Worm (Caenorhabditis elegans) whole organism, L1 larva: ENCODE measurements around the gene sas-5.

ENCODE experiments used
- C04F5.9 ChIP-seq: sonication (generic microtip); optimal IDR thresholded peaks from 2 replicates; lab custom pipeline; 2016; ENCODE audit warnings: missing genetic modification characterization, missing compliant biosample characterization
- C16A3.4 ChIP-seq: fragments of 150-350 bp; optimal IDR thresholded peaks from 2 replicates; lab custom pipeline; 2014; ENCODE audit warnings: missing biosample characterization, missing genetic modification characterization
- C34B4.2 ChIP-seq: sonication (generic microtip); optimal IDR thresholded peaks from 2 replicates; lab custom pipeline; 2017; ENCODE audit warnings: mild to moderate bottlenecking, missing genetic modification characterization, missing compliant biosample characterization
- F16B12.6 ChIP-seq: fragments of 150-350 bp; optimal IDR thresholded peaks from 2 replicates; lab custom pipeline; 2014; ENCODE audit warnings: missing biosample characterization, missing genetic modification characterization
- aly-2 ChIP-seq: fragments of 150-350 bp; optimal IDR thresholded peaks from 2 replicates; lab custom pipeline; 2014; ENCODE audit warnings: missing biosample characterization, missing genetic modification characterization
- ama-1 ChIP-seq: fragments of 150-350 bp; optimal IDR thresholded peaks from 2 replicates; lab custom pipeline; 2014
- blmp-1 ChIP-seq: fragments of 150-350 bp; optimal IDR thresholded peaks from 2 replicates; lab custom pipeline; 2014; ENCODE audit warnings: missing biosample characterization, missing genetic modification characterization
- ceh-90 ChIP-seq: sonication (generic microtip); optimal IDR thresholded peaks from 2 replicates; lab custom pipeline; 2016; ENCODE audit warnings: missing genetic modification characterization, missing compliant biosample characterization
- dsc-1 ChIP-seq: sonication (generic microtip); optimal IDR thresholded peaks from 2 replicates; lab custom pipeline; 2016; ENCODE audit warnings: mild to moderate bottlenecking, missing genetic modification characterization, missing compliant biosample characterization
- efl-1 ChIP-seq, 4 experiments: fragments of 150-350 bp; optimal IDR thresholded peaks in 3 of 4; peaks in 1 of 4; 1 replicate in 1 of 4; 2 replicates in 3 of 4; lab custom pipeline; 2014; ENCODE audit warnings: missing biosample characterization in 2 of 4, missing genetic modification characterization in 2 of 4, missing genetic modification reagents in 2 of 4
- efl-3 ChIP-seq: fragments of 200-800 bp; sonication (Bioruptor generic); optimal IDR thresholded peaks from 2 replicates; lab custom pipeline; 2018; ENCODE audit warnings: mild to moderate bottlenecking, missing genetic modification characterization, missing compliant biosample characterization
- egl-13 ChIP-seq: sonication (generic microtip); optimal IDR thresholded peaks from 2 replicates; lab custom pipeline; 2016; ENCODE audit warnings: missing genotype, missing genetic modification reagents, missing genetic modification characterization, missing compliant biosample characterization
- egl-27 ChIP-seq, 2 experiments: fragments of 150-350 bp in 1 of 2; sonication (generic microtip); optimal IDR thresholded peaks; 3 replicates each; lab custom pipeline; 2017 to 2018; ENCODE audit warnings: missing biosample characterization in 2 of 2, missing genetic modification characterization in 2 of 2, missing genetic modification reagents in 2 of 2
- elt-3 ChIP-seq, 6 experiments: fragments of 150-350 bp in 1 of 6; sonication (generic microtip); optimal IDR thresholded peaks; 2 replicates each; lab custom pipeline; 2017 to 2018; ENCODE audit warnings: missing biosample characterization in 6 of 6, missing genetic modification characterization in 6 of 6, inconsistent platforms in 1 of 6
- ets-5 ChIP-seq: fragments of 200-800 bp; sonication (Bioruptor generic); IDR thresholded peaks from 2 replicates; pipeline ENCODE4 v1.3.6; 2022; ENCODE audit warnings: missing genetic modification characterization, missing compliant biosample characterization
- fkh-10 ChIP-seq: sonication (generic microtip); optimal IDR thresholded peaks from 2 replicates; lab custom pipeline; 2017; ENCODE audit warnings: missing biosample characterization, missing genetic modification reagents, missing genetic modification characterization
- fkh-4 ChIP-seq: sonication (generic microtip); optimal IDR thresholded peaks from 2 replicates; lab custom pipeline; 2016; ENCODE audit warnings: missing compliant biosample characterization, missing genetic modification characterization, borderline replicate concordance
- fkh-8 ChIP-seq: sonication (generic microtip); optimal IDR thresholded peaks from 2 replicates; lab custom pipeline; 2016; ENCODE audit warnings: mild to moderate bottlenecking, missing genetic modification characterization, missing compliant biosample characterization
- fos-1 ChIP-seq: fragments of 150-350 bp; optimal IDR thresholded peaks from 2 replicates; lab custom pipeline; 2014; ENCODE audit warnings: missing biosample characterization, missing genetic modification characterization
- grh-1 ChIP-seq: fragments of 200-800 bp; sonication (Bioruptor generic); IDR thresholded peaks from 2 replicates; pipeline ENCODE4 v1.3.6; 2022; ENCODE audit warnings: missing genetic modification reagents, missing genetic modification characterization, missing compliant biosample characterization
- hlh-17 ChIP-seq: fragments of 200-800 bp; sonication (Bioruptor generic); optimal IDR thresholded peaks from 2 replicates; lab custom pipeline; 2018; ENCODE audit warnings: missing genetic modification characterization, mild to moderate bottlenecking, missing compliant biosample characterization, moderate library complexity, borderline replicate concordance
- hlh-4 ChIP-seq: sonication (generic microtip); optimal IDR thresholded peaks from 2 replicates; lab custom pipeline; 2016; ENCODE audit warnings: mild to moderate bottlenecking, missing genetic modification characterization, missing compliant biosample characterization
- irx-1 ChIP-seq: sonication (generic microtip); optimal IDR thresholded peaks from 2 replicates; lab custom pipeline; 2016; ENCODE audit warnings: missing genetic modification characterization, missing compliant biosample characterization
- lin-14 ChIP-seq: fragments of 200-800 bp; sonication (Bioruptor generic); optimal IDR thresholded peaks from 2 replicates; lab custom pipeline; 2018; ENCODE audit warnings: mild to moderate bottlenecking, missing genetic modification characterization, moderate library complexity, missing compliant biosample characterization
- lin-35 ChIP-seq, 2 experiments: fragments of 150-350 bp; optimal IDR thresholded peaks; 2 replicates each; lab custom pipeline; 2014; ENCODE audit warnings: missing biosample characterization in 2 of 2, missing genetic modification characterization in 2 of 2, missing genetic modification reagents in 2 of 2
- lir-3 ChIP-seq: sonication (generic microtip); optimal IDR thresholded peaks from 2 replicates; lab custom pipeline; 2016; ENCODE audit warnings: mild to moderate bottlenecking, missing genetic modification characterization, moderate library complexity, missing compliant biosample characterization; ENCODE audit not compliant: poor library complexity
- mab-9 ChIP-seq: fragments of 200-800 bp; sonication (Bioruptor generic); IDR thresholded peaks from 2 replicates; pipeline ENCODE4 v1.3.6; 2022; ENCODE audit warnings: missing genetic modification reagents, missing genetic modification characterization, missing compliant biosample characterization
- mdl-1 ChIP-seq, 2 experiments: fragments of 150-350 bp; optimal IDR thresholded peaks; 2 replicates each; lab custom pipeline; 2014 to 2017; ENCODE audit warnings: missing biosample characterization in 2 of 2, missing genetic modification characterization in 2 of 2, inconsistent platforms in 1 of 2
- mef-2 ChIP-seq: fragments of 150-350 bp; optimal IDR thresholded peaks from 2 replicates; lab custom pipeline; 2014; ENCODE audit warnings: missing biosample characterization, missing genetic modification characterization
- mep-1 ChIP-seq: fragments of 150-350 bp; optimal IDR thresholded peaks from 2 replicates; lab custom pipeline; 2014; ENCODE audit warnings: missing biosample characterization, missing genetic modification characterization
- nhr-12 ChIP-seq: sonication (generic microtip); optimal IDR thresholded peaks from 2 replicates; lab custom pipeline; 2017; ENCODE audit warnings: missing biosample characterization, missing genetic modification characterization
- nhr-237 ChIP-seq: fragments of 150-350 bp; optimal IDR thresholded peaks from 2 replicates; lab custom pipeline; 2014; ENCODE audit warnings: missing biosample characterization, missing genetic modification characterization
- nhr-71 ChIP-seq: sonication (generic microtip); optimal IDR thresholded peaks from 2 replicates; lab custom pipeline; 2016; ENCODE audit warnings: mild to moderate bottlenecking, missing genetic modification characterization, moderate library complexity, missing compliant biosample characterization
- nhr-77 ChIP-seq: fragments of 150-350 bp; optimal IDR thresholded peaks from 2 replicates; lab custom pipeline; 2014; ENCODE audit warnings: missing biosample characterization, missing genetic modification characterization
- nhr-84 ChIP-seq: sonication (generic microtip); optimal IDR thresholded peaks from 2 replicates; lab custom pipeline; 2017; ENCODE audit warnings: missing biosample characterization, missing genetic modification characterization
- nhr-90 ChIP-seq: sonication (generic microtip); optimal IDR thresholded peaks from 2 replicates; lab custom pipeline; 2016; ENCODE audit warnings: mild to moderate bottlenecking, missing genetic modification characterization, missing compliant biosample characterization; ENCODE audit not compliant: poor library complexity
- pag-3 ChIP-seq: sonication (generic microtip); optimal IDR thresholded peaks from 2 replicates; lab custom pipeline; 2017; ENCODE audit warnings: missing genetic modification characterization, mild to moderate bottlenecking, missing compliant biosample characterization, antibody characterized with exemption, borderline replicate concordance; ENCODE audit not compliant: insufficient read depth
- pax-3 ChIP-seq: fragments of 200-800 bp; sonication (Bioruptor generic); optimal IDR thresholded peaks from 2 replicates; lab custom pipeline; 2018; ENCODE audit warnings: mild to moderate bottlenecking, missing genetic modification characterization, moderate library complexity, missing compliant biosample characterization
- rnt-1 ChIP-seq: sonication (generic microtip); optimal IDR thresholded peaks from 2 replicates; lab custom pipeline; 2016; ENCODE audit warnings: mild to moderate bottlenecking, missing genetic modification characterization, moderate library complexity, missing compliant biosample characterization
- skn-1 ChIP-seq: fragments of 150-350 bp; optimal IDR thresholded peaks from 2 replicates; lab custom pipeline; 2014; ENCODE audit warnings: missing biosample characterization, missing genetic modification characterization
- snpc-4 ChIP-seq: fragments of 150-350 bp; optimal IDR thresholded peaks from 2 replicates; lab custom pipeline; 2014; ENCODE audit warnings: missing biosample characterization, missing genetic modification characterization
- snu-23 ChIP-seq: sonication (generic microtip); optimal IDR thresholded peaks from 2 replicates; lab custom pipeline; 2016; ENCODE audit warnings: missing genetic modification characterization, missing compliant biosample characterization
- sox-4 ChIP-seq: sonication (generic microtip); optimal IDR thresholded peaks from 2 replicates; lab custom pipeline; 2016; ENCODE audit warnings: missing genetic modification characterization, missing compliant biosample characterization
- sptf-1 ChIP-seq: fragments of 150-350 bp; optimal IDR thresholded peaks from 2 replicates; lab custom pipeline; 2014; ENCODE audit warnings: missing biosample characterization, missing genetic modification characterization
- sup-37 ChIP-seq: fragments of 200-800 bp; sonication (Bioruptor generic); optimal IDR thresholded peaks from 2 replicates; lab custom pipeline; 2018; ENCODE audit warnings: mild to moderate bottlenecking, missing genetic modification characterization, missing compliant biosample characterization
- swsn-7 ChIP-seq: sonication (generic microtip); optimal IDR thresholded peaks from 2 replicates; lab custom pipeline; 2016; ENCODE audit warnings: missing genetic modification characterization, missing compliant biosample characterization
- tlp-1 ChIP-seq: fragments of 150-350 bp; optimal IDR thresholded peaks from 2 replicates; lab custom pipeline; 2014; ENCODE audit warnings: missing biosample characterization, missing genetic modification characterization
- unc-130 ChIP-seq: fragments of 150-350 bp; optimal IDR thresholded peaks from 2 replicates; lab custom pipeline; 2017; ENCODE audit warnings: missing biosample characterization, missing genetic modification characterization, inconsistent platforms
- unc-62 ChIP-seq: fragments of 150-350 bp; optimal IDR thresholded peaks from 2 replicates; lab custom pipeline; 2014; ENCODE audit warnings: missing biosample characterization, missing genetic modification reagents, missing genetic modification characterization
- vab-15 ChIP-seq: sonication (generic microtip); optimal IDR thresholded peaks from 2 replicates; lab custom pipeline; 2017; ENCODE audit warnings: missing genotype, mild to moderate bottlenecking, missing genetic modification characterization, missing compliant biosample characterization
- zag-1 ChIP-seq: fragments of 150-350 bp; optimal IDR thresholded peaks from 2 replicates; lab custom pipeline; 2014; ENCODE audit warnings: missing biosample characterization, missing genetic modification characterization
- ztf-4 ChIP-seq: fragments of 150-350 bp; optimal IDR thresholded peaks from 2 replicates; lab custom pipeline; 2014; ENCODE audit warnings: missing biosample characterization, missing genetic modification characterization

Gene sas-5

DNA sequence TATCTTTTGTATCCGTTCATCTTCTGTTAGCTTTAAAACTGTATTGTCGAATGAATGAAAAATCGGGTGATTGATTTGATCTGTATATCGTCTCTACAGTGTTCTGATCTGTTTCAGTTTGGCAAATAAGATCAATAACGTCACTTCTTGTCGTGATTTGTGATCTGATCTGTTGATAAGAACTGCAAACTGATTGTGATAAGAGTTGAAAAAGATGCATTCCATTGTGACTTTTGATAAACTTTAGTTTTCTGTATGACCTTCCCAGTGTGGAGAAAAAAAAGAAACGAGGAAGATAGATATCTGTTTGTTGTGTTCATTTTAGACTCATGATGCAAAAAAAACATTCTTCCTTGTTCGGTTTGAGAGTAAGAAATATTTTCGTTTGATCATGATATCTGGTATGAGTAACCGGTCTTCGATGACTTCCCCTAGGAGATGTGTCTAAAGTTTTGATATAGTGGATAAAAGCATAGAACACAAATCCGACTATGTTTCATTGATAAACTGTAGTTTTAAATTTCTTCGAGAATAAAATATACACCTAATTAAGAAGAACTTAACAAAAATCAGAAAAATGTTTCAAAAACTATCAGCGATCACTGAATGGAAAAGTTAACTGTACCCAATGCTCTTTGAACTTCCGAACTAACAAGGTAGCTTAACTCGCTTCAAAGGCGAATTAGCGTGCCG, 4.4 kb downstream of the sas-5 start (continued):
- TF ChIP-seq elt-3 (tag; optimal IDR thresholded peaks at IDR 0.05; lab: Kevin White, UChicago) = peak in 3 of 6 experiments; percentile 69 to 96 (median 94)
- TF ChIP-seq mep-1 (tag; lab: Kevin White, UChicago) = peak; percentile 40
- TF ChIP-seq efl-1 (optimal IDR thresholded peaks at IDR 0.05; lab: Kevin White, UChicago) = no peak
- TF ChIP-seq efl-1 (GFP tag; optimal IDR thresholded peaks at IDR 0.05 in 1 of 2; lab: Kevin White, UChicago) = peak in 1 of 2 experiments; percentile 20
- TF ChIP-seq fkh-10 (GFP tag; lab: Kevin White, UChicago) = no peak
- no peak for TF ChIP-seq sox-4 (tag; lab: Kevin White, UChicago)
- no peak for TF ChIP-seq nhr-237 (tag; lab: Kevin White, UChicago)
- TF ChIP-seq hlh-17 (GFP tag; lab: Kevin White, UChicago) = no peak
- TF ChIP-seq nhr-77 (tag; lab: Kevin White, UChicago) = no peak
- TF ChIP-seq fkh-8 (tag; lab: Kevin White, UChicago) = no peak
- no peak for TF ChIP-seq mab-9 (GFP tag; lab: Robert Waterston, UW)
- no peak for TF ChIP-seq C34B4.2 (tag; lab: Kevin White, UChicago)
- TF ChIP-seq ets-5 (GFP tag; lab: Robert Waterston, UW) = no peak
- peak; percentile 49 for TF ChIP-seq snu-23 (GFP tag; lab: Kevin White, UChicago)
- TF ChIP-seq egl-27 (tag; optimal IDR thresholded peaks at IDR 0.05; lab: Kevin White, UChicago) = no peak
- TF ChIP-seq blmp-1 (tag; lab: Kevin White, UChicago) = peak; percentile 5
- TF ChIP-seq lir-3 = no peak
- TF ChIP-seq C04F5.9 (tag; lab: Kevin White, UChicago) = no peak
- no peak for TF ChIP-seq snpc-4 (tag; lab: Kevin White, UChicago)
- no peak for TF ChIP-seq fkh-4
- TF ChIP-seq egl-13 (tag; lab: Kevin White, UChicago) = no peak
- TF ChIP-seq F16B12.6 (tag; lab: Kevin White, UChicago) = no peak
- TF ChIP-seq ztf-4 (tag; lab: Kevin White, UChicago) = no peak
- TF ChIP-seq nhr-12 (tag; lab: Kevin White, UChicago) = no peak
- peak; percentile 64 for TF ChIP-seq nhr-71
- no peak for TF ChIP-seq mdl-1 (tag; optimal IDR thresholded peaks at IDR 0.05; lab: Kevin White, UChicago)
- no peak for TF ChIP-seq unc-62
- no peak for TF ChIP-seq efl-3 (GFP tag; lab: Kevin White, UChicago)
- no peak for TF ChIP-seq mef-2 (tag; lab: Kevin White, UChicago)
- no peak for TF ChIP-seq C16A3.4 (tag; lab: Kevin White, UChicago)
- TF ChIP-seq dsc-1 (tag; lab: Kevin White, UChicago) = no peak
- TF ChIP-seq hlh-4 (tag; lab: Kevin White, UChicago) = no peak
- no peak for TF ChIP-seq grh-1 (GFP tag; lab: Robert Waterston, UW)
- no peak for TF ChIP-seq pax-3 (tag; lab: Kevin White, UChicago)
- TF ChIP-seq aly-2 (tag; lab: Kevin White, UChicago) = no peak
- TF ChIP-seq lin-35 (GFP tag; optimal IDR thresholded peaks at IDR 0.05; lab: Kevin White, UChicago) = peak in 1 of 2 experiments; percentile 0
- no peak for TF ChIP-seq ama-1 (lab: Kevin White, UChicago)
- no peak for TF ChIP-seq vab-15
- TF ChIP-seq sup-37 (GFP tag; lab: Kevin White, UChicago) = no peak
- TF ChIP-seq skn-1 = no peak
- TF ChIP-seq swsn-7 = no peak
- TF ChIP-seq rnt-1 (tag; lab: Kevin White, UChicago) = no peak
- TF ChIP-seq zag-1 (tag; lab: Kevin White, UChicago) = no peak
- TF ChIP-seq irx-1 = no peak
- no peak for TF ChIP-seq fos-1 (tag; lab: Kevin White, UChicago)
- TF ChIP-seq lin-14 (GFP tag; lab: Kevin White, UChicago) = peak; percentile 69
- no peak for TF ChIP-seq sptf-1 (tag; lab: Kevin White, UChicago)
- TF ChIP-seq nhr-90 (tag; lab: Kevin White, UChicago) = peak; percentile 49
- TF ChIP-seq ceh-90 = no peak
- TF ChIP-seq nhr-84 = no peak
- no peak for TF ChIP-seq tlp-1
- no peak for TF ChIP-seq pag-3
- no peak for TF ChIP-seq unc-130
